Worm (Caenorhabditis elegans): Measurements from ENCODE around the gene AH6.17.

The AH6.17 gene

DNA sequence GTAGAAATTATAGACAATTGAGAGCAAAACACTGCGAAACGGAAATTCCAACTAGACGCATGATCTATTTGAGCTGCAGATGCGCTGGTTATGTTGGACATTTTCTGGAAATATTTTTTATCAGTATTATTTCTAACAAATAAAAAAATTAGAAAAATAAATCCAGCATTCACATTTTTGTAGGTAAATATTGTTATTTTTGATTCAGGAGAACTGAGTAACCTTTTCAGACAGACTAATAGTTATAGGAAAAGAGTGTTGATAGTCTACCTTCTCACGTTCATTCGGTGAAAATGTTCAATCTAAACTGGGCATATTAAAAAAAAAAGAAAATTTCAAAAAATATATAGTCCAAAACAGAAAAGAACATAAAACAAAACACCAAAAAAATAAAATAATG is 1.4 kb upstream of the AH6.17 start, which contains the start of gene sra-1:
Gene sra-1, minus strand, starts transcription at position 101 of the 400 bp plus-strand sequence.
- no peak for TF ChIP-seq ceh-27 (GFP tag; optimal IDR thresholded peaks at IDR 0.05)

DNA sequence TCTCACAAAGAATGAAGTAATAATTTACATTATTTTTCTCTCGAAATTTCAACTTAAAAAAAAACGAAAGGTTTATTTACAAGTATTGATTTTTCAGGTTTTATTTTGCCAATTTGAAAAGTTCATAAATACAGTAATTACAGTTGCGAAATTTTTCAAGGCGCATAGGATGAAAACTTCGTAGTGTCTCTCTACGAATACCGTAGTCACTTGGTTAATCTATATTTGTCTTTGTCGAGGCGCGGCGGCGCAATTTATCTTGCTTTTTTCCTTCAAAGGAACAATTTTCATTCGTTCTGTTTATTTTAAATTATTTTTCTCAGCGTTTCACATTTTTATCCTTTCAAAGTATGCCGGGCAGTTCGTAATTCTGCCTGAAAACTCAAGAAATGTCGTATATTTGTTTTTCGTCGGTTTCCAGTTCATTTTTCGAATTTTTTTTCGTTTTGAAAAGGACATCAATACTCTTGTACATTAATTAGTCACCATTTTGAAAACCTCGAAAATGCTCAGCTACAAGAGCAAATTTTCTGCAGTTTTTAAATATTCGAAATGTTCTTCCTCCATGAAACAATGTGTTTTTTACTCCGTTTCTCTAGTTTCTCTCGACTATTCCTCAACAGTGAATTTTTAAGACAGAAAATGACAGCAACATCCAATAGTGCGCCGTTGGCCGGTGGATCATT is 712 bp downstream of the AH6.17 start, which contains the start of gene mex-6:
Gene mex-6, plus strand, starts transcription at position 636 of the 686 bp plus-strand sequence.
- no peak for TF ChIP-seq snpc-1.1 (tag; optimal IDR thresholded peaks at IDR 0.05; ENCODE audit: insufficient read depth)
- TF ChIP-seq F49E8.2 (tag; optimal IDR thresholded peaks at IDR 0.05; ENCODE audit: insufficient read depth) = peak; percentile 30
- TF ChIP-seq xnd-1 (tag; optimal IDR thresholded peaks at IDR 0.05) = peak; percentile 92
- TF ChIP-seq B0035.1 (tag; optimal IDR thresholded peaks at IDR 0.05) = no peak
- TF ChIP-seq F55B11.4 (tag; optimal IDR thresholded peaks at IDR 0.05; ENCODE audit: borderline replicate concordance, insufficient read depth) = no peak
- no peak for TF ChIP-seq Y67H2A.10 (GFP tag; conservative IDR thresholded peaks at IDR 0.05)
- peak; percentile 42; the same call in 1 of the 2 replicates for TF ChIP-seq madf-3 (GFP tag; IDR thresholded peaks at IDR 0.05)
- no peak for TF ChIP-seq snpc-4 (GFP tag; optimal IDR thresholded peaks at IDR 0.05)
- no peak for TF ChIP-seq snpc-4 (tag; optimal IDR thresholded peaks at IDR 0.05)
- TF ChIP-seq tbx-9 (tag; optimal IDR thresholded peaks at IDR 0.05; ENCODE audit: borderline replicate concordance) = no peak
- peak; percentile 92 for TF ChIP-seq madf-8 (GFP tag; conservative IDR thresholded peaks at IDR 0.05)
- no peak for TF ChIP-seq chd-7 (tag; optimal IDR thresholded peaks at IDR 0.05)
- peak; percentile 53 for TF ChIP-seq him-1 (tag; optimal IDR thresholded peaks at IDR 0.05)
- TF ChIP-seq C17E4.6 (GFP tag; IDR thresholded peaks at IDR 0.05) = no peak
- TF ChIP-seq ztf-25 (GFP tag; IDR thresholded peaks at IDR 0.05) = no peak
- no peak for TF ChIP-seq C06A6.2 (GFP tag; conservative IDR thresholded peaks at IDR 0.05)
- peak; percentile 97 for TF ChIP-seq madf-6 (GFP tag; IDR thresholded peaks at IDR 0.05)
- no peak for TF ChIP-seq F57C9.4 (tag; optimal IDR thresholded peaks at IDR 0.05)
- TF ChIP-seq madf-10 (tag; optimal IDR thresholded peaks at IDR 0.05) = no peak
- TF ChIP-seq somi-1 (GFP tag; optimal IDR thresholded peaks at IDR 0.05) = no peak
- peak; percentile 98 for TF ChIP-seq lsl-1 (GFP tag; optimal IDR thresholded peaks at IDR 0.05)
- peak; percentile 70 for TF ChIP-seq dpl-1 (GFP tag; optimal IDR thresholded peaks at IDR 0.05)
- peak; percentile 66; the same call in 1 of the 2 replicates for TF ChIP-seq hsf-1 (GFP tag; IDR thresholded peaks at IDR 0.05)
- TF ChIP-seq ceh-40 (GFP tag; IDR thresholded peaks at IDR 0.05) = no peak
- no peak for TF ChIP-seq sptf-2 (GFP tag; optimal IDR thresholded peaks at IDR 0.05)
- peak; percentile 32 for TF ChIP-seq tlf-1 (GFP tag; optimal IDR thresholded peaks at IDR 0.05)
- TF ChIP-seq nfya-1 (tag; optimal IDR thresholded peaks at IDR 0.05; ENCODE audit: borderline replicate concordance, insufficient read depth) = no peak
- peak; percentile 52 for TF ChIP-seq unc-130 (GFP tag; optimal IDR thresholded peaks at IDR 0.05)
- no peak for TF ChIP-seq ztf-3 (GFP tag; optimal IDR thresholded peaks at IDR 0.05)
- peak; percentile 95 for TF ChIP-seq efl-1 (GFP tag; optimal IDR thresholded peaks at IDR 0.05)
- TF ChIP-seq lin-35 (GFP tag; optimal IDR thresholded peaks at IDR 0.05) = no peak
- TF ChIP-seq bed-1 (GFP tag; IDR thresholded peaks at IDR 0.05) = no peak
- no peak for TF ChIP-seq atf-7 (tag; optimal IDR thresholded peaks at IDR 0.05)
- no peak for TF ChIP-seq lin-26 (GFP tag; IDR thresholded peaks at IDR 0.05)
- no peak for TF ChIP-seq lag-1 (GFP tag; IDR thresholded peaks at IDR 0.05)
- TF ChIP-seq snpc-1.3 (tag; optimal IDR thresholded peaks at IDR 0.05; ENCODE audit: insufficient read depth) = peak; percentile 49
- TF ChIP-seq F22D6.2 (tag; optimal IDR thresholded peaks at IDR 0.05) = no peak
- TF ChIP-seq Y53F4B.3 (GFP tag; IDR thresholded peaks at IDR 0.05) = no peak
- TF ChIP-seq rcor-1 (GFP tag; IDR thresholded peaks at IDR 0.05) = peak; percentile 52; the same call in 1 of the 2 replicates
- peak; percentile 45; the same call in 1 of the 2 replicates for TF ChIP-seq attf-3 (GFP tag; conservative IDR thresholded peaks at IDR 0.05)
- peak; percentile 58 for TF ChIP-seq snpc-3.4 (tag; optimal IDR thresholded peaks at IDR 0.05)
- no peak for TF ChIP-seq nfyb-1 (GFP tag; IDR thresholded peaks at IDR 0.05)
- TF ChIP-seq Y79H2A.3 (GFP tag; conservative IDR thresholded peaks at IDR 0.05) = no peak
- TF ChIP-seq F33H1.4 (GFP tag; IDR thresholded peaks at IDR 0.05) = peak; percentile 94

Measured in whole organism, young adult.